Fruit fly (Drosophila melanogaster): ENCODE measurements around the gene 14-3-3epsilon.

14-3-3epsilon gene

dm6 chr3R:18244171-18245043 is 2.1 kb downstream of the 14-3-3epsilon start:
- peak; percentile 93 for TF ChIP-seq Dll (optimal IDR thresholded peaks at IDR 0.05)
- no peak for TF ChIP-seq psq (optimal IDR thresholded peaks at IDR 0.05)
- peak in 1 of 2 experiments; percentile 79 for TF ChIP-seq EcR (GFP tag; optimal IDR thresholded peaks at IDR 0.05)
- peak; percentile 89 for TF ChIP-seq CG8478 (optimal IDR thresholded peaks at IDR 0.05)

- no peak for TF ChIP-seq psq (optimal IDR thresholded peaks at IDR 0.05)
- TF ChIP-seq pan (optimal IDR thresholded peaks at IDR 0.05): no peak
- TF ChIP-seq usp (GFP tag; optimal IDR thresholded peaks at IDR 0.05): no peak
- no peak for TF ChIP-seq EcR (GFP tag; optimal IDR thresholded peaks at IDR 0.05)
- TF ChIP-seq CG8478 (optimal IDR thresholded peaks at IDR 0.05): no peak
- TF ChIP-seq Dll (optimal IDR thresholded peaks at IDR 0.05): no peak
Observed at dm6 chr3R:18245044-18245596, 2.8 kb downstream of the 14-3-3epsilon start.

- TF ChIP-seq pan (optimal IDR thresholded peaks at IDR 0.05) (no peak), Dll (optimal IDR thresholded peaks at IDR 0.05) (no peak), CG8478 (optimal IDR thresholded peaks at IDR 0.05) (no peak), psq (optimal IDR thresholded peaks at IDR 0.05) (no peak), EcR (GFP tag; optimal IDR thresholded peaks at IDR 0.05) (no peak), usp (GFP tag; optimal IDR thresholded peaks at IDR 0.05) (no peak)
Observed at dm6 chr3R:18246041-18246440, 3.7 kb downstream of the 14-3-3epsilon start.

- TF ChIP-seq EcR (GFP tag; optimal IDR thresholded peaks at IDR 0.05) (no peak), Dll (optimal IDR thresholded peaks at IDR 0.05) (no peak), pan (optimal IDR thresholded peaks at IDR 0.05) (no peak)
Observed at dm6 chr3R:18249268-18249667, 6.9 kb downstream of the 14-3-3epsilon start.

- TF ChIP-seq Dll (optimal IDR thresholded peaks at IDR 0.05) (no peak), pan (optimal IDR thresholded peaks at IDR 0.05) (no peak), psq (optimal IDR thresholded peaks at IDR 0.05) (no peak), EcR (GFP tag; optimal IDR thresholded peaks at IDR 0.05) (no peak), CG8478 (optimal IDR thresholded peaks at IDR 0.05) (no peak), usp (GFP tag; optimal IDR thresholded peaks at IDR 0.05) (no peak)
Observed at dm6 chr3R:18250815-18251214, 8.5 kb downstream of the 14-3-3epsilon start, which contains the start of gene CG18598. TSS of gene CG18598 (plus strand) at chr3R:18251115.

dm6 chr3R:18251876-18252275 is 9.5 kb downstream of the 14-3-3epsilon start:
- TF ChIP-seq CG8478 (optimal IDR thresholded peaks at IDR 0.05) (no peak), EcR (GFP tag; optimal IDR thresholded peaks at IDR 0.05) (no peak), psq (optimal IDR thresholded peaks at IDR 0.05) (no peak), usp (GFP tag; optimal IDR thresholded peaks at IDR 0.05) (no peak), pan (optimal IDR thresholded peaks at IDR 0.05) (no peak), Dll (optimal IDR thresholded peaks at IDR 0.05) (no peak)

- no peak for TF ChIP-seq CG8478 (optimal IDR thresholded peaks at IDR 0.05)
- TF ChIP-seq usp (GFP tag; optimal IDR thresholded peaks at IDR 0.05): no peak
- TF ChIP-seq EcR (GFP tag; optimal IDR thresholded peaks at IDR 0.05): no peak
- TF ChIP-seq pan (optimal IDR thresholded peaks at IDR 0.05): no peak
- no peak for TF ChIP-seq Dll (optimal IDR thresholded peaks at IDR 0.05)
- no peak for TF ChIP-seq psq (optimal IDR thresholded peaks at IDR 0.05)
Observed at dm6 chr3R:18252578-18252977, 10.2 kb downstream of the 14-3-3epsilon start, which contains the start of gene CG12320. TSS of gene CG12320 (minus strand) at chr3R:18252734.

dm6 chr3R:18255281-18255680 is 12.9 kb downstream of the 14-3-3epsilon start, which contains the start of the genes Ada2a, Polr2D, Tgs1 and moi:
TSS of gene Ada2a (minus strand) at chr3R:18255487.
TSS of gene Polr2D (minus strand) at chr3R:18255487.
TSS of gene Tgs1 (plus strand) at chr3R:18255530.
TSS of gene moi (plus strand) at chr3R:18255530.
- TF ChIP-seq pan (optimal IDR thresholded peaks at IDR 0.05): no peak
- no peak for TF ChIP-seq EcR (GFP tag; optimal IDR thresholded peaks at IDR 0.05)
- TF ChIP-seq Dll (optimal IDR thresholded peaks at IDR 0.05): no peak
- TF ChIP-seq psq (optimal IDR thresholded peaks at IDR 0.05): no peak
- no peak for TF ChIP-seq CG8478 (optimal IDR thresholded peaks at IDR 0.05)
- TF ChIP-seq usp (GFP tag; optimal IDR thresholded peaks at IDR 0.05): no peak

- no peak for TF ChIP-seq CG8478 (optimal IDR thresholded peaks at IDR 0.05)
- TF ChIP-seq pan (optimal IDR thresholded peaks at IDR 0.05): no peak
- no peak for TF ChIP-seq psq (optimal IDR thresholded peaks at IDR 0.05)
- no peak for TF ChIP-seq usp (GFP tag; optimal IDR thresholded peaks at IDR 0.05)
- TF ChIP-seq EcR (GFP tag; optimal IDR thresholded peaks at IDR 0.05): no peak
- TF ChIP-seq Dll (optimal IDR thresholded peaks at IDR 0.05): no peak
Observed at dm6 chr3R:18260016-18260415, 17.7 kb downstream of the 14-3-3epsilon start.

- TF ChIP-seq usp (GFP tag; optimal IDR thresholded peaks at IDR 0.05): no peak
- TF ChIP-seq EcR (GFP tag; optimal IDR thresholded peaks at IDR 0.05): no peak
- TF ChIP-seq Dll (optimal IDR thresholded peaks at IDR 0.05): no peak
- TF ChIP-seq CG8478 (optimal IDR thresholded peaks at IDR 0.05): no peak
- no peak for TF ChIP-seq psq (optimal IDR thresholded peaks at IDR 0.05)
- no peak for TF ChIP-seq pan (optimal IDR thresholded peaks at IDR 0.05)
Observed at dm6 chr3R:18261602-18262001, 19.3 kb downstream of the 14-3-3epsilon start.

- TF ChIP-seq pan (optimal IDR thresholded peaks at IDR 0.05) (no peak), usp (GFP tag; optimal IDR thresholded peaks at IDR 0.05) (no peak), Dll (optimal IDR thresholded peaks at IDR 0.05) (no peak), CG8478 (optimal IDR thresholded peaks at IDR 0.05) (no peak), EcR (GFP tag; optimal IDR thresholded peaks at IDR 0.05) (no peak), psq (optimal IDR thresholded peaks at IDR 0.05) (no peak)
Observed at dm6 chr3R:18265275-18265674, 22.9 kb downstream of the 14-3-3epsilon start.

dm6 chr3R:18266665-18267064 is 24.3 kb downstream of the 14-3-3epsilon start:
- TF ChIP-seq usp (GFP tag; optimal IDR thresholded peaks at IDR 0.05) (no peak), pan (optimal IDR thresholded peaks at IDR 0.05) (no peak), CG8478 (optimal IDR thresholded peaks at IDR 0.05) (no peak), psq (optimal IDR thresholded peaks at IDR 0.05) (no peak)
